Fruit fly (Drosophila melanogaster) whole organism, pupa: ENCODE measurements around the gene CG6769.
"Not testable (repeated sequence)": the region's sequence is repeated elsewhere in the genome, so short reads cannot be mapped to it uniquely, and the experiment has no call there.

Experiments used
- CG10348 ChIP-seq: fragments of 200-800 bp; sonication (Bioruptor generic); IDR thresholded peaks from 2 replicates; pipeline ENCODE4 v1.3.6; 2022; ENCODE audit warnings: missing biosample characterization, missing genetic modification characterization
- CG12605 ChIP-seq: fragments of 200-800 bp; sonication (Bioruptor generic); IDR thresholded peaks from 2 replicates; pipeline ENCODE4 v1.3.6; 2022; ENCODE audit warnings: missing biosample characterization, missing genetic modification characterization
- CG13204 ChIP-seq: fragments of 200-800 bp; sonication (Bioruptor generic); optimal IDR thresholded peaks from 2 replicates; lab custom pipeline; 2018; ENCODE audit warnings: missing biosample characterization, mild to moderate bottlenecking, missing genetic modification characterization, moderate library complexity
- CG14655 ChIP-seq: fragments of 200-800 bp; sonication (Bioruptor generic); optimal IDR thresholded peaks from 3 replicates; lab custom pipeline; 2017; ENCODE audit warnings: mild to moderate bottlenecking, missing biosample characterization, missing genetic modification reagents, missing genetic modification characterization
- CG15710 ChIP-seq: fragments of 200-800 bp; sonication (Bioruptor generic); optimal IDR thresholded peaks from 2 replicates; lab custom pipeline; 2018; ENCODE audit warnings: missing biosample characterization, mild to moderate bottlenecking, missing genetic modification characterization, moderate library complexity
- CG17806 ChIP-seq: fragments of 200-800 bp; sonication (Bioruptor generic); optimal IDR thresholded peaks from 2 replicates; lab custom pipeline; 2018; ENCODE audit warnings: missing biosample characterization, mild to moderate bottlenecking, missing genetic modification characterization, moderate library complexity
- CG32121 ChIP-seq: fragments of 200-800 bp; sonication (Bioruptor generic); IDR thresholded peaks from 2 replicates; pipeline ENCODE4 v1.3.6; 2022; ENCODE audit warnings: missing biosample characterization, missing genetic modification characterization
- CG34367 ChIP-seq: fragments of 200-800 bp; sonication (Bioruptor generic); optimal IDR thresholded peaks from 2 replicates; lab custom pipeline; 2018; ENCODE audit warnings: missing biosample characterization, mild to moderate bottlenecking, missing genetic modification characterization
- CG4496 ChIP-seq: fragments of 200-800 bp; sonication (Bioruptor generic); IDR thresholded peaks from 3 replicates; pipeline ENCODE4 v1.3.6; 2022; ENCODE audit warnings: missing biosample characterization, missing genetic modification characterization
- CG8159 ChIP-seq: fragments of 200-800 bp; sonication (Bioruptor generic); optimal IDR thresholded peaks from 3 replicates; lab custom pipeline; 2018; ENCODE audit warnings: missing biosample characterization, mild to moderate bottlenecking, missing genetic modification characterization, moderate library complexity
- CG8301 ChIP-seq: fragments of 200-800 bp; sonication (Bioruptor generic); optimal IDR thresholded peaks from 2 replicates; lab custom pipeline; 2018; ENCODE audit warnings: missing biosample characterization, mild to moderate bottlenecking, missing genetic modification characterization
- CG9948 ChIP-seq: fragments of 200-800 bp; sonication (Bioruptor generic); optimal IDR thresholded peaks from 2 replicates; lab custom pipeline; 2018; ENCODE audit warnings: missing biosample characterization, mild to moderate bottlenecking, missing genetic modification characterization, moderate library complexity
- D1 ChIP-seq: fragments of 200-800 bp; sonication (Bioruptor generic); optimal IDR thresholded peaks from 2 replicates; lab custom pipeline; 2018; ENCODE audit warnings: missing biosample characterization, mild to moderate bottlenecking, missing genetic modification characterization, moderate library complexity
- EcR ChIP-seq: fragments of 200-800 bp; sonication (Bioruptor generic); optimal IDR thresholded peaks from 3 replicates; lab custom pipeline; 2019; ENCODE audit warnings: missing biosample characterization, missing genetic modification characterization, mild to moderate bottlenecking, moderate library complexity, missing genetic modification reagents
- Ets98B ChIP-seq: fragments of 200-800 bp; sonication (Bioruptor generic); IDR thresholded peaks from 2 replicates; pipeline ENCODE4 v1.3.6; 2022; ENCODE audit warnings: missing biosample characterization, missing genetic modification characterization
- Pif1A ChIP-seq: fragments of 200-800 bp; sonication (Bioruptor generic); optimal IDR thresholded peaks from 3 replicates; lab custom pipeline; 2016; ENCODE audit warnings: missing biosample characterization, missing genetic modification characterization
- Pif1B ChIP-seq: fragments of 200-800 bp; sonication (Bioruptor generic); optimal IDR thresholded peaks from 3 replicates; lab custom pipeline; 2016; ENCODE audit warnings: missing biosample characterization, missing genetic modification characterization
- Snoo ChIP-seq: fragments of 200-800 bp; sonication (Bioruptor generic); optimal IDR thresholded peaks from 3 replicates; lab custom pipeline; 2017; ENCODE audit warnings: missing biosample characterization, mild to moderate bottlenecking, missing genetic modification characterization, inconsistent platforms
- fd96Ca ChIP-seq: fragments of 200-800 bp; sonication (Bioruptor generic); IDR thresholded peaks from 3 replicates; pipeline ENCODE4 v1.3.6; 2022; ENCODE audit warnings: missing biosample characterization, missing genetic modification characterization
- gl ChIP-seq: fragments of 200-800 bp; sonication (Bioruptor generic); optimal IDR thresholded peaks from 2 replicates; lab custom pipeline; 2018; ENCODE audit warnings: missing biosample characterization, mild to moderate bottlenecking, missing genetic modification characterization
- rn ChIP-seq: fragments of 200-800 bp; sonication (Bioruptor generic); IDR thresholded peaks from 2 replicates; pipeline ENCODE4 v1.3.6; 2022; ENCODE audit warnings: missing biosample characterization, missing genetic modification characterization

CG6769 gene

dm6 chrX:17886449-17887207 is 25.8 kb downstream of the CG6769 start:
- TF ChIP-seq CG34367 (tag; lab: Kevin White, UChicago) (peak; percentile 61), rn (GFP tag; lab: Robert Waterston, UW) (no peak), CG10348 (GFP tag; lab: Robert Waterston, UW) (no peak), CG17806 (tag; lab: Kevin White, UChicago) (peak; percentile 43), CG14655 (GFP tag; lab: Kevin White, UChicago) (peak; percentile 83), Ets98B (GFP tag; lab: Robert Waterston, UW) (no peak), CG12605 (GFP tag; lab: Robert Waterston, UW) (peak; percentile 62), CG13204 (GFP tag; lab: Kevin White, UChicago) (peak; percentile 84), EcR (peak; percentile 69), CG8301 (peak; percentile 69), CG15710 (peak; percentile 61), gl (tag; lab: Kevin White, UChicago) (peak; percentile 84), fd96Ca (GFP tag; lab: Robert Waterston, UW) (peak; percentile 62; the same call in 1 of the 3 replicates), D1 (tag; lab: Kevin White, UChicago) (peak; percentile 4), Snoo (tag; lab: Kevin White, UChicago) (peak; percentile 26), Pif1A (GFP tag; lab: Kevin White, UChicago) (peak; percentile 57), CG4496 (GFP tag; lab: Robert Waterston, UW) (peak; percentile 70; the same call in 2 of the 3 replicates), CG8159 (peak; percentile 68), Pif1B (GFP tag; lab: Kevin White, UChicago) (peak; percentile 28), CG9948 (peak; percentile 46), CG32121 (GFP tag; lab: Robert Waterston, UW) (0 out of 2 replicates have a peak, but pooled peaks have one; percentile 26)

DNA sequence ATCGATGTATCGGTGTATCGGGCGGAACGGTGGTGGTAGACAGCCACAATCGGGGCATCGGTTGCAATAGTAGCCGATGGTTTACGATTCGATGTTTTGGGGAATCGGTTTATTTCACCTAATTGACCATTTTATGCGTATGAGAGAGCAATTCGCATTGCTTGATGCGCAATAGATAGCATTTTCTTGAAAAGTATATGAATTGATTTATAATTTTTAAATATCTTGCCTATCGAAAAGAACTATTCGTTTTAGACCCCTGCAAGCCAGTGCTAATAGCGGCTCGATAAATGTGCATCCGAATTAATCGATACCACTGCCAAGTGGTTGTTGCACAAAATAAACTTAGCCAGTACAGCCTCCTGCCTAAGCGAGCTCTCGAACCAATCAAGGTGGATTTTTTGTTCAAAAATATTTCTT is 26.4 kb downstream of the CG6769 start, which contains the start of gene mnb:
mnb (minus strand) TSS at position 15 of the 420 bp plus-strand sequence.
- TF ChIP-seq CG32121 (GFP tag; lab: Robert Waterston, UW), result no peak
- no peak for TF ChIP-seq rn (GFP tag; lab: Robert Waterston, UW)
- no peak for TF ChIP-seq CG8301
- TF ChIP-seq CG34367 (tag; lab: Kevin White, UChicago), result no peak
- TF ChIP-seq CG17806 (tag; lab: Kevin White, UChicago), result no peak
- no peak for TF ChIP-seq CG15710
- no peak for TF ChIP-seq Snoo (tag; lab: Kevin White, UChicago)
- TF ChIP-seq CG10348 (GFP tag; lab: Robert Waterston, UW), result no peak
- TF ChIP-seq fd96Ca (GFP tag; lab: Robert Waterston, UW), result no peak
- no peak for TF ChIP-seq CG9948
- no peak for TF ChIP-seq Ets98B (GFP tag; lab: Robert Waterston, UW)
- no peak for TF ChIP-seq CG8159

DNA sequence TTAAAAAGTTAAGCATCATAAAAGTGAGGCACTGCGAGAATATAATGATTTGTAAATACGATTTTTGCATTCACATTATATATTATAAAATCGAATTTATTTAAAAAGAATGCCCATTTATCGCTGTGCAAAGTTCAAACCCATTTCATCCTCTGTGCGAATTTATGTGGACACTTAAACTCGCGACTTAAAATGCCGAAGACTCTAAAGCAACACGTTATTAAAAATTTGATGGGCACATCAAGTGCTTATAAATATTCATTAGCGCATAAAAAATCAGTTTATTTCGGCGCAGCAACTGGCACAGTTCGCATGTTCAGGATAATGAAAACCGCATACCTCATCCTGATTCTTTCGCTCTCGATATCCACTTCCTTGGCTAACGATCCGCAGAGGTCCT is 27.1 kb downstream of the CG6769 start, which contains the start of gene CG6788:
CG6788 (plus strand) TSS at position 301 of the 400 bp plus-strand sequence.
- TF ChIP-seq CG14655 (GFP tag; lab: Kevin White, UChicago) (no peak), Snoo (tag; lab: Kevin White, UChicago) (no peak), CG17806 (tag; lab: Kevin White, UChicago) (no peak), CG8159 (no peak), CG9948 (no peak), D1 (tag; lab: Kevin White, UChicago) (no peak), CG10348 (GFP tag; lab: Robert Waterston, UW) (no peak), CG8301 (no peak), Pif1B (GFP tag; lab: Kevin White, UChicago) (no peak), CG4496 (GFP tag; lab: Robert Waterston, UW) (no peak), fd96Ca (GFP tag; lab: Robert Waterston, UW) (no peak), CG13204 (GFP tag; lab: Kevin White, UChicago) (no peak), rn (GFP tag; lab: Robert Waterston, UW) (no peak), gl (tag; lab: Kevin White, UChicago) (no peak), CG15710 (no peak), Ets98B (GFP tag; lab: Robert Waterston, UW) (no peak), CG12605 (GFP tag; lab: Robert Waterston, UW) (no peak), CG32121 (GFP tag; lab: Robert Waterston, UW) (no peak), Pif1A (GFP tag; lab: Kevin White, UChicago) (no peak)

DNA sequence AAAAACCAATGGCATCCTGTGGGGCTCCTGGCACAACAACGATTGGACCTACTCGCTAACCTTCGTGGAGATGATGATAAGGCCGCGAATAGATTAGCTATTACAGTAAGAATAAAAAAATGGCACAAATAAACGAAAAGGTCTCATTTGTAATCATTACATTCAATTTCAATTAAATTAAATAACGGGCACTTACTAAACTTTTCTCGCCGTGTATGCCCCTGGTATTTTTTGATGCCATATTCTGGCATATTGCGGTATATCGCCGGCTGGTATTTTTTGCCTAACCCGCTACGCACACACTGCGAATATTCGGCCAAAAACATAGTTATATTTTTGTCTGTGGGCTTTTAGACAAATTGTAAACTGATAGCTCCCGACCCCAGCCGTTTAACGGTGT is 28.4 kb downstream of the CG6769 start, which contains the start of gene Gss1:
Gss1 (plus strand) TSS at position 301 of the 400 bp plus-strand sequence.
- not testable (repeated sequence) for TF ChIP-seq gl (tag; lab: Kevin White, UChicago); CG32121 (GFP tag; lab: Robert Waterston, UW); Ets98B (GFP tag; lab: Robert Waterston, UW)

dm6 chrX:17899402-17899801 is 38.6 kb downstream of the CG6769 start, which contains the start of gene Gss2:
Gene Gss2, plus strand, starts transcription at chrX:17899702.
- not testable (repeated sequence) for TF ChIP-seq CG13204 (GFP tag; lab: Kevin White, UChicago); rn (GFP tag; lab: Robert Waterston, UW); D1 (tag; lab: Kevin White, UChicago)
- TF ChIP-seq, all 21 proteins: peak for 0; not testable (repeated sequence) for 21
